Fruit fly (Drosophila melanogaster): Measurements from ENCODE around the gene mrt.

The mrt gene

DNA sequence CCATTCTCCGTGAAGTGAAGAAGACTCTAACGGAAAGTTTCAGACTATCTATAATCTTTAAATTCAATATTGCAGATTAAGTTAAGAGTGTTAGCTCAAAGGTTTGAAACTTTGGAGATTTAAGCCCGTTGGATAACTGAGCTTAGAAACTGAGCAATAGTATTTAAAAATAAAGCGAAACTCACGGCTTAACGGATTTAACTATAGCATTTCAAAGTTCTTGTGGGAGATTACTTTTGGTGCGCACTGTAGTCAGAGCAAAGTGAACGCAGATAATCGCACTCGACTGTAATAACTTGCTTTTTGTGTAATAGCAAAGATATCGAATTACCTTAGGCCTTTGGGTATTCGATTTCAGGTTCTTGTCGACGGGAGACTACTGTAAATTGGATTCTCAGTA lies at the start of gene mrt:
Gene mrt (minus strand): TSS at position 376 of the 400 bp plus-strand sequence.
- peak; percentile 26 for TF ChIP-seq CG34367 (tag; optimal IDR thresholded peaks at IDR 0.05)
- TF ChIP-seq rn (GFP tag; IDR thresholded peaks at IDR 0.05), result no peak
- TF ChIP-seq CG17806 (tag; optimal IDR thresholded peaks at IDR 0.05), result peak; percentile 36
- TF ChIP-seq fd96Ca (GFP tag; IDR thresholded peaks at IDR 0.05), result peak; percentile 67
- 0 out of 3 replicates have a peak, but pooled peaks have one; percentile 35 for TF ChIP-seq CG4496 (GFP tag; IDR thresholded peaks at IDR 0.05)
- TF ChIP-seq CG8159 (tag; optimal IDR thresholded peaks at IDR 0.05), result peak; percentile 56
- peak; percentile 53 for TF ChIP-seq CG9948 (tag; optimal IDR thresholded peaks at IDR 0.05)
- peak; percentile 61 for TF ChIP-seq CG14655 (GFP tag; optimal IDR thresholded peaks at IDR 0.05)
- peak; percentile 41 for TF ChIP-seq Ets98B (GFP tag; IDR thresholded peaks at IDR 0.05)
- TF ChIP-seq CG32121 (GFP tag; IDR thresholded peaks at IDR 0.05), result peak; percentile 61; the same call in 1 of the 2 replicates
- TF ChIP-seq D1 (tag; optimal IDR thresholded peaks at IDR 0.05), result no peak
- TF ChIP-seq Snoo (tag; optimal IDR thresholded peaks at IDR 0.05), result peak; percentile 19
- peak; percentile 58 for TF ChIP-seq CG15710 (tag; optimal IDR thresholded peaks at IDR 0.05)
- no peak for TF ChIP-seq gl (tag; optimal IDR thresholded peaks at IDR 0.05)
- peak; percentile 32 for TF ChIP-seq Pif1B (GFP tag; optimal IDR thresholded peaks at IDR 0.05)
- peak; percentile 71 for TF ChIP-seq Pif1A (GFP tag; optimal IDR thresholded peaks at IDR 0.05)
- TF ChIP-seq CG13204 (GFP tag; optimal IDR thresholded peaks at IDR 0.05), result no peak
- TF ChIP-seq CG12605 (GFP tag; IDR thresholded peaks at IDR 0.05), result no peak
- TF ChIP-seq CG10348 (GFP tag; IDR thresholded peaks at IDR 0.05), result no peak
- TF ChIP-seq CG8301 (tag; optimal IDR thresholded peaks at IDR 0.05), result peak; percentile 50
- no peak for TF ChIP-seq EcR (GFP tag; optimal IDR thresholded peaks at IDR 0.05)

DNA sequence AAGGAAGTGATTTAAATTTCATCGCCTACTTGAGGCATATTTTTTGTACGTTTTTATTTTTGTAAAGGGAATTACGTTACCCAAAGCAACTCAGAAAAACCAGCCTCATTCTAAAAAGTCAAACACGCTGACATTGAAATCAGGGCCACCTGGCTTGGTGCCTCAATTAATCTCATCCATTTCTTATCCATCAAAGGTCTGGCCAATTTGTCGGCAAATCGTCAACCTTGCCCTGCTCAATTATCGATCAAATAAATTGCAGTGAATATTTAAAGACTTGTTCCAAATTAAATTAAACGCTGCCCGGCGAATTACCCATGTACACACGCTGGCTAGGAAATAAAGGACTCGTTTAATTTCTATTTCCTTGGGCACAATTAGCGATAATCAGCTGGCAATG lies 48.3 kb upstream of the mrt start, which contains the start of gene CG3330:
Gene CG3330 (minus strand): TSS at position 101 of the 400 bp plus-strand sequence.
- TF ChIP-seq EcR (GFP tag; optimal IDR thresholded peaks at IDR 0.05), result no peak
- no peak for TF ChIP-seq CG32121 (GFP tag; IDR thresholded peaks at IDR 0.05)
- TF ChIP-seq CG15710 (tag; optimal IDR thresholded peaks at IDR 0.05), result no peak
- no peak for TF ChIP-seq CG14655 (GFP tag; optimal IDR thresholded peaks at IDR 0.05)
- TF ChIP-seq rn (GFP tag; IDR thresholded peaks at IDR 0.05), result no peak
- TF ChIP-seq CG13204 (GFP tag; optimal IDR thresholded peaks at IDR 0.05), result no peak
- TF ChIP-seq CG10348 (GFP tag; IDR thresholded peaks at IDR 0.05), result no peak
- no peak for TF ChIP-seq CG9948 (tag; optimal IDR thresholded peaks at IDR 0.05)
- TF ChIP-seq CG34367 (tag; optimal IDR thresholded peaks at IDR 0.05), result no peak
- no peak for TF ChIP-seq CG8301 (tag; optimal IDR thresholded peaks at IDR 0.05)
- no peak for TF ChIP-seq gl (tag; optimal IDR thresholded peaks at IDR 0.05)
- TF ChIP-seq Pif1B (GFP tag; optimal IDR thresholded peaks at IDR 0.05), result no peak
- TF ChIP-seq Snoo (tag; optimal IDR thresholded peaks at IDR 0.05), result no peak
- no peak for TF ChIP-seq Pif1A (GFP tag; optimal IDR thresholded peaks at IDR 0.05)
- TF ChIP-seq fd96Ca (GFP tag; IDR thresholded peaks at IDR 0.05), result no peak

- TF ChIP-seq CG32121 (GFP tag; IDR thresholded peaks at IDR 0.05) (no peak), CG17806 (tag; optimal IDR thresholded peaks at IDR 0.05) (no peak)
These were observed 39.8 kb upstream of the mrt start, which contains the start of gene CG3339 for dm6 chr3R:27322225-27322624. CG3339 (minus strand) TSS chr3R:27322325.

DNA sequence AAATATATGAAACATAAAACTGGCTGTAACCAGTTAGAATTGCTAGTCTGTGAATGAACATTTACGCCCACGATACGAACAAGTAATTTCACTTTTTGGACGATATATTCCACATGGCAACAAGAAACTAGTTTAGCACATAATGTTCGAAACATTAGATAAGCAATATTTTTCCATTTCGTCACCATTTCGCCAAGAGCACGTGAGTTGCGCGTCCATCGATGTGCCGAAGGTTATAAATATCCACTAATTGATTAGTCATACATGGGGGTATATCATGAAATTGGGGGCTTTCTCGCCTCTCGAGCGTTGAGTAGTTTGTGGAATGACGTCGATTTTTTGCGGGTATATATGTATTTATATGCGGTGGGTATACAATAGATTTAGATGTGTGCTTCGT lies 11.7 kb upstream of the mrt start:
- TF ChIP-seq Snoo (tag; optimal IDR thresholded peaks at IDR 0.05) (no peak), Ets98B (GFP tag; IDR thresholded peaks at IDR 0.05) (no peak), rn (GFP tag; IDR thresholded peaks at IDR 0.05) (no peak), Pif1B (GFP tag; optimal IDR thresholded peaks at IDR 0.05) (no peak), CG13204 (GFP tag; optimal IDR thresholded peaks at IDR 0.05) (no peak), fd96Ca (GFP tag; IDR thresholded peaks at IDR 0.05) (no peak), CG17806 (tag; optimal IDR thresholded peaks at IDR 0.05) (no peak)

DNA sequence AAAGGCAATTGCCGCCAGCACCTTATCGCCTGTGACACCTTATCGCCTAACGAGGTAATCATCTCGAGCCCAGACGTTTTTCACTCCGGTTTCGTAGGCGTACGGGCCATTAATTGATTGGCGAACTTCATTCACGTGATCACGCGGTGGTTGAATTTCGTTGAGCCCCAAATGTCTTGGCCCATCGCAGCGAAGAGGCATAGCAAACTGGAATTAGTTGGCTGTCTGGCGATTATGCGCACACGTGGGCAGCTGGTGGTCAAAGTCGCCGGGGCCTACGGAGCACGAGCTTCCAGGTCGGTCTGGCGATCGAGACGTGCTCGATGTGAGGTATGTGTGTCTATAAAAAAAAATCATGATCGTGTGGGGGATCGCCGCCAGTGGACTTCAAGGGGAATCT lies 10.6 kb upstream of the mrt start:
- no peak for TF ChIP-seq CG9948 (tag; optimal IDR thresholded peaks at IDR 0.05)
- no peak for TF ChIP-seq gl (tag; optimal IDR thresholded peaks at IDR 0.05)
- TF ChIP-seq D1 (tag; optimal IDR thresholded peaks at IDR 0.05), result no peak
- no peak for TF ChIP-seq CG12605 (GFP tag; IDR thresholded peaks at IDR 0.05)
- TF ChIP-seq Pif1A (GFP tag; optimal IDR thresholded peaks at IDR 0.05), result no peak
- no peak for TF ChIP-seq CG4496 (GFP tag; IDR thresholded peaks at IDR 0.05)
- no peak for TF ChIP-seq rn (GFP tag; IDR thresholded peaks at IDR 0.05)
- no peak for TF ChIP-seq CG8159 (tag; optimal IDR thresholded peaks at IDR 0.05)
- TF ChIP-seq CG10348 (GFP tag; IDR thresholded peaks at IDR 0.05), result no peak

- TF ChIP-seq CG4496 (GFP tag; IDR thresholded peaks at IDR 0.05) (0 out of 3 replicates have a peak, but pooled peaks have one; percentile 44), Pif1B (GFP tag; optimal IDR thresholded peaks at IDR 0.05) (no peak), CG10348 (GFP tag; IDR thresholded peaks at IDR 0.05) (no peak), CG8159 (tag; optimal IDR thresholded peaks at IDR 0.05) (peak; percentile 3)
These were observed 9.9 kb upstream of the mrt start, which contains the start of gene CG3348 for dm6 chr3R:27292159-27292880. CG3348 (minus strand) TSS chr3R:27292209.

- TF ChIP-seq CG34367 (tag; optimal IDR thresholded peaks at IDR 0.05) (no peak), CG15710 (tag; optimal IDR thresholded peaks at IDR 0.05) (no peak), D1 (tag; optimal IDR thresholded peaks at IDR 0.05) (no peak), CG8159 (tag; optimal IDR thresholded peaks at IDR 0.05) (no peak), CG4496 (GFP tag; IDR thresholded peaks at IDR 0.05) (peak; percentile 76; the same call in 2 of the 3 replicates), CG8301 (tag; optimal IDR thresholded peaks at IDR 0.05) (peak; percentile 80), rn (GFP tag; IDR thresholded peaks at IDR 0.05) (no peak), Pif1A (GFP tag; optimal IDR thresholded peaks at IDR 0.05) (peak; percentile 40), Pif1B (GFP tag; optimal IDR thresholded peaks at IDR 0.05) (peak; percentile 32), CG9948 (tag; optimal IDR thresholded peaks at IDR 0.05) (peak; percentile 16), CG32121 (GFP tag; IDR thresholded peaks at IDR 0.05) (no peak), CG13204 (GFP tag; optimal IDR thresholded peaks at IDR 0.05) (no peak), EcR (GFP tag; optimal IDR thresholded peaks at IDR 0.05) (no peak), CG14655 (GFP tag; optimal IDR thresholded peaks at IDR 0.05) (peak; percentile 75), gl (tag; optimal IDR thresholded peaks at IDR 0.05) (no peak), CG10348 (GFP tag; IDR thresholded peaks at IDR 0.05) (no peak), Ets98B (GFP tag; IDR thresholded peaks at IDR 0.05) (peak; percentile 55; the same call in 1 of the 2 replicates), CG12605 (GFP tag; IDR thresholded peaks at IDR 0.05) (peak; percentile 43; the same call in 1 of the 2 replicates), fd96Ca (GFP tag; IDR thresholded peaks at IDR 0.05) (0 out of 3 replicates have a peak, but pooled peaks have one; percentile 41), Snoo (tag; optimal IDR thresholded peaks at IDR 0.05) (no peak), CG17806 (tag; optimal IDR thresholded peaks at IDR 0.05) (no peak)
These were observed 7.2 kb upstream of the mrt start for dm6 chr3R:27289638-27290037.

All from whole organism, pupa.